Worm (Caenorhabditis elegans): ENCODE data around the gene npp-23.
A peak's percentile ranks its signal among the peaks of the same experiment; 100 is the strongest.

npp-23 gene

DNA sequence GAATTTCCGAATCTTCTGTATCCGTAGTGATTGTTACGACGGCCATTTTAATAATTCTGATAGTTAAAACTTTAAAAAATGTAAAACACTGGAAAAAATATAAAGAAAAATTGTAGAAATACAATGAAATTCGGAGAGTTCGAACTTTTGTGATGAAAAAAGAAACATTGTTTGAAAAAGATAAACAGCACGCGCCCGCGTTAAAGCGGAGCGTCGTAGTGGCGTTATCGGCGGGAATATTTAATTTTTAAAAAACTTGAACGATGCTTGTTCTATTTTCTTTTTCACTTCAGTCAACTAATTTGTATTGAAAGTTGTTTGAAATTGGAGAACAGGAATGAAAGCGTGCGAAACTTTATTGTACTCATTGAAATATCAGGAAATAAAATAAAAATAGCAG lies at the start of gene npp-23:
TSS of gene npp-23 (minus strand) at position 56 of the 400 bp plus-strand sequence.
- TF ChIP-seq klf-2 (GFP tag; conservative IDR thresholded peaks at IDR 0.05), result no peak
- no peak for TF ChIP-seq tab-1 (GFP tag; IDR thresholded peaks at IDR 0.05)
- no peak for TF ChIP-seq T22C8.4 (GFP tag; IDR thresholded peaks at IDR 0.05)
- no peak for TF ChIP-seq ref-1 (GFP tag; conservative IDR thresholded peaks at IDR 0.05)
- no peak for TF ChIP-seq flt-1 (GFP tag; IDR thresholded peaks at IDR 0.05)
- no peak for TF ChIP-seq ztf-29 (GFP tag; IDR thresholded peaks at IDR 0.05)
- no peak for TF ChIP-seq cog-1 (tag; optimal IDR thresholded peaks at IDR 0.05)
- no peak for TF ChIP-seq med-1 (GFP tag; optimal IDR thresholded peaks at IDR 0.05; ENCODE audit: insufficient read depth)
- TF ChIP-seq ztf-23 (GFP tag; IDR thresholded peaks at IDR 0.05), result no peak

DNA sequence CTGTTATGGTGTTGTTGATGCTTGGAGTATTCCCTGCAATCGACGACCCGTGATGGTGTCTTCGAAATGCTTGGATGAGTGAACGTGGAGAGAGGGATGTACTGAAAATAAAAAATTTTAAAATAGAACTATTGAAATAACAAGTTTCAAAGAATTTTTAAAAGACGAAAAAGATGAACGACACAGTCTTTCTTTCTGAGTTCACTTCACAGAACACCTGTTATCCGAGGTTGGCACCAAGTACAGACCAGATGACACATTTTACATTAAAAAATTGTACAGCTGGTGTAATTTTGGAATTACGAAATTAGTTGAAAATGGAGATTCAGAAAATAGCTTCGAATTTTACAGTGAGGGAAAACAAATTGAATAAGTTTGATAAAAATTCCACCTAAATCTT lies 49.3 kb upstream of the npp-23 start, which contains the start of gene rap-1:
TSS of gene rap-1 (minus strand) at position 101 of the 400 bp plus-strand sequence.
- TF ChIP-seq tab-1 (GFP tag; IDR thresholded peaks at IDR 0.05) (no peak), flt-1 (GFP tag; IDR thresholded peaks at IDR 0.05) (no peak), ztf-23 (GFP tag; IDR thresholded peaks at IDR 0.05) (no peak), cog-1 (tag; optimal IDR thresholded peaks at IDR 0.05) (no peak), ref-1 (GFP tag; conservative IDR thresholded peaks at IDR 0.05) (no peak), med-1 (GFP tag; optimal IDR thresholded peaks at IDR 0.05; ENCODE audit: insufficient read depth) (no peak), ztf-29 (GFP tag; IDR thresholded peaks at IDR 0.05) (no peak), T22C8.4 (GFP tag; IDR thresholded peaks at IDR 0.05) (no peak), klf-2 (GFP tag; conservative IDR thresholded peaks at IDR 0.05) (no peak)

DNA sequence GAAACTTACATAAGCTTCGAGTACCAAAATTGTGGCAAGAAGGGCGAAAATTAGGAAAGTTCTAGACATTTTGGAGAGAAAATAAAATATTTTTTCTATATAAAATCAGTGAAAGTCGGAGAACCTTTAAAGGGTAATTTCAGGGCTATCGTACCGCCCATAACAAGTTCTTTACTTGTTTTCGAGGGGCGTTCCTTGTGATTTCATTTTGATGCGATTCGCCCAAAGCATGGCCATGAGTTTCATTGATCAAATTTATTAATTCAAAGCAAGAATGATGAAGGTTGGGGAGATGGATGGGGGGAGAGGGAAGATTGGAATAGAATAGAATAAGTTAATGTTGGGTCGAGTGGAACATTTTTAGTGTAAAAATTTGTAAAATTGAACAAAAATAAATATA lies 46.5 kb upstream of the npp-23 start, which contains the start of gene C27B7.9:
TSS of gene C27B7.9 (minus strand) at position 101 of the 400 bp plus-strand sequence.
- TF ChIP-seq med-1 (GFP tag; optimal IDR thresholded peaks at IDR 0.05; ENCODE audit: insufficient read depth) (no peak), ztf-29 (GFP tag; IDR thresholded peaks at IDR 0.05) (no peak), T22C8.4 (GFP tag; IDR thresholded peaks at IDR 0.05) (no peak), flt-1 (GFP tag; IDR thresholded peaks at IDR 0.05) (no peak), klf-2 (GFP tag; conservative IDR thresholded peaks at IDR 0.05) (no peak), ztf-23 (GFP tag; IDR thresholded peaks at IDR 0.05) (no peak), ref-1 (GFP tag; conservative IDR thresholded peaks at IDR 0.05) (no peak), tab-1 (GFP tag; IDR thresholded peaks at IDR 0.05) (no peak), cog-1 (tag; optimal IDR thresholded peaks at IDR 0.05) (no peak)

- TF ChIP-seq T22C8.4 (GFP tag; IDR thresholded peaks at IDR 0.05), result no peak
- TF ChIP-seq ref-1 (GFP tag; conservative IDR thresholded peaks at IDR 0.05), result no peak
- TF ChIP-seq cog-1 (tag; optimal IDR thresholded peaks at IDR 0.05), result no peak
- no peak for TF ChIP-seq tab-1 (GFP tag; IDR thresholded peaks at IDR 0.05)
- no peak for TF ChIP-seq med-1 (GFP tag; optimal IDR thresholded peaks at IDR 0.05; ENCODE audit: insufficient read depth)
- TF ChIP-seq klf-2 (GFP tag; conservative IDR thresholded peaks at IDR 0.05), result no peak
- TF ChIP-seq flt-1 (GFP tag; IDR thresholded peaks at IDR 0.05), result no peak
- TF ChIP-seq ztf-29 (GFP tag; IDR thresholded peaks at IDR 0.05), result no peak
- TF ChIP-seq ztf-23 (GFP tag; IDR thresholded peaks at IDR 0.05), result no peak
Measured at ce11 chrIV:8914187-8914586, 44.7 kb upstream of the npp-23 start.

ce11 chrIV:8906743-8907142 lies 37.3 kb upstream of the npp-23 start, which contains the start of gene C27B7.7:
TSS of gene C27B7.7 (plus strand) at chrIV:8907043.
- TF ChIP-seq cog-1 (tag; optimal IDR thresholded peaks at IDR 0.05) (no peak), ref-1 (GFP tag; conservative IDR thresholded peaks at IDR 0.05) (no peak), ztf-23 (GFP tag; IDR thresholded peaks at IDR 0.05) (no peak), klf-2 (GFP tag; conservative IDR thresholded peaks at IDR 0.05) (no peak), tab-1 (GFP tag; IDR thresholded peaks at IDR 0.05) (no peak), ztf-29 (GFP tag; IDR thresholded peaks at IDR 0.05) (no peak), T22C8.4 (GFP tag; IDR thresholded peaks at IDR 0.05) (no peak), flt-1 (GFP tag; IDR thresholded peaks at IDR 0.05) (no peak), med-1 (GFP tag; optimal IDR thresholded peaks at IDR 0.05; ENCODE audit: insufficient read depth) (no peak)

ce11 chrIV:8906164-8906563 lies 36.7 kb upstream of the npp-23 start, which contains the start of gene C27B7.6:
TSS of gene C27B7.6 (minus strand) at chrIV:8906345.
- no peak for TF ChIP-seq tab-1 (GFP tag; IDR thresholded peaks at IDR 0.05)

DNA sequence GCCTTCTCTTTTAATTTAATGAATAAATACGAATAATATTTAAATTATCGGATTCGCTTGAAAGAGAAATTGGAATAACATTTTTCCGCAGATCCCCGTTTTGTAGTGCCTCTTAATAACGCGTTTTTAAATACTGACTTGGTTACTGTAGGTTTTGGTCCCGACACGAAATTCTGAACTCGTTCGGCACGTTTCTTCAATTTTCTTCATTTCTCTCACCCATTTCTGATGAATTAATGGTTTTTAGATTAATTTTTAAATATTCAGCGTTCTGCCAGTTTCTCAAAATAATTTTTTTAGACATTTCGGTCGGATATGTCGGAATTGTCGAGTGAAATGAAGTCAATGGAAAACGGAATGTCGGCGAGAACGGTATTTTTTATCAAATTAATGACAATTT lies 31.9 kb upstream of the npp-23 start, which contains the start of gene C27B7.5:
TSS of gene C27B7.5 (plus strand) at position 301 of the 400 bp plus-strand sequence.
- TF ChIP-seq ref-1 (GFP tag; conservative IDR thresholded peaks at IDR 0.05), result no peak

- TF ChIP-seq ztf-29 (GFP tag; IDR thresholded peaks at IDR 0.05) (no peak), cog-1 (tag; optimal IDR thresholded peaks at IDR 0.05) (no peak), ztf-23 (GFP tag; IDR thresholded peaks at IDR 0.05) (no peak), ref-1 (GFP tag; conservative IDR thresholded peaks at IDR 0.05) (no peak), klf-2 (GFP tag; conservative IDR thresholded peaks at IDR 0.05) (no peak), T22C8.4 (GFP tag; IDR thresholded peaks at IDR 0.05) (no peak), tab-1 (GFP tag; IDR thresholded peaks at IDR 0.05) (no peak), flt-1 (GFP tag; IDR thresholded peaks at IDR 0.05) (no peak), med-1 (GFP tag; optimal IDR thresholded peaks at IDR 0.05; ENCODE audit: insufficient read depth) (no peak)
Measured at ce11 chrIV:8893746-8894145, 24.3 kb upstream of the npp-23 start, which contains the start of gene rad-54.L2. TSS of gene rad-54.L2 (plus strand) at chrIV:8894077.

DNA sequence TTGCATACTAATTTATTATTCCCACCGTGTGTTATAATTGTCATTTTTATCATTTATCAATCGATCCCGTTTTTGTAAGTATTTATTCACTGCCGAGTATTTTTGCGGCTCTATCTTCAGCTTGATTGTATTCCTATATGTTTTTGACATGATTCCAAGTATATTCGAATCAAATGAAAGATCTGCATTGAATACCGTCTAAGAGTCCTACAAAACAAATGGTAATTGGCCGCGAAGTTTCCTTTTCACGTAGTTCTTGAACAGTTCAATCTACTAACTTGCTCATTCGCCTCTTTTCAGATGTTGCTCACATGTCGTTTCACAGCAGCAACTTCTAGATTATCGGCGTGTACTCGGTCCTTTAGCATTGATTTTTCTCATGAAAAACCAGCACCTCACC lies 23.1 kb upstream of the npp-23 start, which contains the start of gene C27B7.2:
TSS of gene C27B7.2 (plus strand) at position 301 of the 400 bp plus-strand sequence.
- TF ChIP-seq T22C8.4 (GFP tag; IDR thresholded peaks at IDR 0.05) (no peak), med-1 (GFP tag; optimal IDR thresholded peaks at IDR 0.05; ENCODE audit: insufficient read depth) (no peak), ztf-23 (GFP tag; IDR thresholded peaks at IDR 0.05) (no peak)

ce11 chrIV:8891131-8891530 lies 21.7 kb upstream of the npp-23 start, which contains the start of gene spr-2:
TSS of gene spr-2 (plus strand) at chrIV:8891462.
- TF ChIP-seq flt-1 (GFP tag; IDR thresholded peaks at IDR 0.05), result no peak
- TF ChIP-seq ztf-29 (GFP tag; IDR thresholded peaks at IDR 0.05), result peak; percentile 36; the same call in 1 of the 2 replicates

Data from whole organism, midembryonic.